Fruit fly (Drosophila melanogaster) Kc167 (cell line): ENCODE results near the gene Phs.

Experiments
- Myc ChIP-seq: fragments of >200 bp; optimal IDR thresholded peaks from 2 replicates; lab custom pipeline; 2017; ENCODE audit warnings: missing external identifiers
- Sin3A ChIP-seq: fragments of >200 bp; optimal IDR thresholded peaks from 2 replicates; lab custom pipeline; 2018; ENCODE audit warnings: missing external identifiers
- h ChIP-seq: fragments of >200 bp; optimal IDR thresholded peaks from 3 replicates; lab custom pipeline; 2018; ENCODE audit warnings: missing external identifiers
- insv ChIP-seq: fragments of >200 bp; optimal IDR thresholded peaks from 3 replicates; lab custom pipeline; 2018; ENCODE audit warnings: missing external identifiers
- psq ChIP-seq: fragments of >200 bp; optimal IDR thresholded peaks from 2 replicates; lab custom pipeline; 2017; ENCODE audit warnings: missing external identifiers
- ttk ChIP-seq: sonication (Bioruptor generic); optimal IDR thresholded peaks from 2 replicates; lab custom pipeline; 2017; ENCODE audit warnings: missing external identifiers

The Phs gene

dm6 chr3L:15664199-15664794 lies 44.6 kb downstream of the Phs start:
- no peak for TF ChIP-seq Sin3A (lab: Kevin White, UChicago)
- no peak for TF ChIP-seq Myc (lab: Kevin White, UChicago)
- no peak for TF ChIP-seq psq (lab: Kevin White, UChicago)
- no peak for TF ChIP-seq insv (lab: Kevin White, UChicago)
- TF ChIP-seq h (lab: Kevin White, UChicago), result no peak
- TF ChIP-seq ttk (lab: Kevin White, UChicago), result no peak

- no peak for TF ChIP-seq h (lab: Kevin White, UChicago)
Measured at dm6 chr3L:15665741-15666140, 46.0 kb downstream of the Phs start.

dm6 chr3L:15669939-15670338 lies 50.2 kb downstream of the Phs start:
- TF ChIP-seq insv (lab: Kevin White, UChicago) (no peak), ttk (lab: Kevin White, UChicago) (no peak), h (lab: Kevin White, UChicago) (no peak), Myc (lab: Kevin White, UChicago) (no peak), psq (lab: Kevin White, UChicago) (no peak), Sin3A (lab: Kevin White, UChicago) (no peak)

dm6 chr3L:15670455-15670854 lies 50.8 kb downstream of the Phs start:
- TF ChIP-seq ttk (lab: Kevin White, UChicago) (no peak), psq (lab: Kevin White, UChicago) (no peak), Myc (lab: Kevin White, UChicago) (no peak), Sin3A (lab: Kevin White, UChicago) (no peak), h (lab: Kevin White, UChicago) (no peak), insv (lab: Kevin White, UChicago) (no peak)

- TF ChIP-seq ttk (lab: Kevin White, UChicago) (no peak), h (lab: Kevin White, UChicago) (no peak), insv (lab: Kevin White, UChicago) (no peak), Myc (lab: Kevin White, UChicago) (no peak), Sin3A (lab: Kevin White, UChicago) (no peak), psq (lab: Kevin White, UChicago) (no peak)
Measured at dm6 chr3L:15672800-15673199, 53.1 kb downstream of the Phs start.
